Fruit fly (Drosophila melanogaster) whole organism, embryonic: Measurements from ENCODE around the gene CG31952.

Source experiments
- ATbp ChIP-seq: fragments of 200-800 bp; sonication (Bioruptor generic); optimal IDR thresholded peaks from 2 replicates; lab custom pipeline; 2017; ENCODE audit warnings: missing biosample characterization, mild to moderate bottlenecking, missing genetic modification characterization, missing genetic modification reagents
- Abd-B ChIP-seq: fragments of 200-800 bp; sonication (Bioruptor generic); optimal IDR thresholded peaks from 2 replicates; lab custom pipeline; 2018; ENCODE audit warnings: missing biosample characterization, mild to moderate bottlenecking, missing genetic modification characterization, moderate library complexity
- Ada2b ChIP-seq: fragments of 200-800 bp; sonication (Bioruptor generic); IDR thresholded peaks from 2 replicates; pipeline ENCODE4 v1.3.6; 2022; ENCODE audit warnings: missing biosample characterization, missing genetic modification characterization
- Bgb ChIP-seq: fragments of 200-800 bp; sonication (Bioruptor generic); IDR thresholded peaks from 2 replicates; pipeline ENCODE4 v1.3.6; 2022; ENCODE audit warnings: missing biosample characterization, missing genetic modification characterization; ENCODE audit not compliant: partially characterized antibody
- CG10462 ChIP-seq: fragments of 200-800 bp; sonication (Bioruptor generic); optimal IDR thresholded peaks from 2 replicates; lab custom pipeline; 2016; ENCODE audit warnings: missing biosample characterization, missing genetic modification characterization
- CG11723 ChIP-seq: fragments of 200-800 bp; sonication (Bioruptor generic); optimal IDR thresholded peaks from 2 replicates; lab custom pipeline; 2017; ENCODE audit warnings: missing biosample characterization, mild to moderate bottlenecking, missing genetic modification characterization
- CG12236 ChIP-seq: fragments of 200-800 bp; sonication (Bioruptor generic); optimal IDR thresholded peaks from 2 replicates; lab custom pipeline; 2016; ENCODE audit warnings: missing biosample characterization, missing genetic modification characterization
- CG17912 ChIP-seq: fragments of 200-800 bp; sonication (Bioruptor generic); optimal IDR thresholded peaks from 2 replicates; lab custom pipeline; 2018; ENCODE audit warnings: missing biosample characterization, mild to moderate bottlenecking, missing genetic modification characterization
- CG2116 ChIP-seq: fragments of 200-800 bp; sonication (Bioruptor generic); optimal IDR thresholded peaks from 3 replicates; lab custom pipeline; 2018; ENCODE audit warnings: missing biosample characterization, mild to moderate bottlenecking, missing genetic modification characterization
- CG30020 ChIP-seq: fragments of 200-800 bp; optimal IDR thresholded peaks from 2 replicates; lab custom pipeline; 2019; ENCODE audit warnings: missing biosample characterization, mild to moderate bottlenecking, missing genetic modification characterization, moderate library complexity
- CG32767 ChIP-seq: fragments of 200-800 bp; sonication (Bioruptor generic); IDR thresholded peaks from 2 replicates; pipeline ENCODE4 v1.3.6; 2022; ENCODE audit warnings: missing biosample characterization, missing genetic modification characterization
- CG33557 ChIP-seq: fragments of 200-800 bp; sonication (Bioruptor generic); optimal IDR thresholded peaks from 2 replicates; lab custom pipeline; 2019; ENCODE audit warnings: missing biosample characterization, mild to moderate bottlenecking, missing genetic modification characterization, moderate library complexity
- CG3847 ChIP-seq: fragments of 200-800 bp; sonication (Bioruptor generic); IDR thresholded peaks from 2 replicates; pipeline ENCODE4 v1.3.6; 2022; ENCODE audit warnings: missing biosample characterization, missing genetic modification characterization
- CG42726 ChIP-seq: fragments of 200-800 bp; sonication (Bioruptor generic); IDR thresholded peaks from 2 replicates; pipeline ENCODE4 v1.3.6; 2022; ENCODE audit warnings: missing biosample characterization, missing genetic modification characterization; ENCODE audit not compliant: partially characterized antibody
- CG4360 ChIP-seq: fragments of 200-800 bp; sonication (Bioruptor generic); IDR thresholded peaks from 2 replicates; pipeline ENCODE4 v1.3.6; 2022; ENCODE audit warnings: missing biosample characterization, missing genetic modification characterization
- CG5180 ChIP-seq: fragments of 200-800 bp; sonication (Bioruptor generic); optimal IDR thresholded peaks from 3 replicates; lab custom pipeline; 2017; ENCODE audit warnings: missing biosample characterization, missing genetic modification characterization, mild to moderate bottlenecking, moderate library complexity, missing genetic modification reagents
- CG5245 ChIP-seq: fragments of 200-800 bp; sonication (Bioruptor generic); optimal IDR thresholded peaks from 3 replicates; lab custom pipeline; 2016; ENCODE audit warnings: missing biosample characterization, missing genetic modification characterization
- CG6254 ChIP-seq: fragments of 200-800 bp; sonication (Bioruptor generic); optimal IDR thresholded peaks from 3 replicates; lab custom pipeline; 2017; ENCODE audit warnings: mild to moderate bottlenecking, missing biosample characterization, missing genetic modification reagents, missing genetic modification characterization
- CG6791 ChIP-seq: fragments of 200-800 bp; sonication (Bioruptor generic); IDR thresholded peaks from 3 replicates; pipeline ENCODE4 v1.3.6; 2022; ENCODE audit warnings: missing biosample characterization, missing genetic modification characterization; ENCODE audit not compliant: partially characterized antibody
- CG7357 ChIP-seq: fragments of 200-800 bp; sonication (Bioruptor generic); IDR thresholded peaks from 3 replicates; pipeline ENCODE4 v1.3.6; 2022; ENCODE audit warnings: missing biosample characterization, missing genetic modification characterization
- CG7786 ChIP-seq: fragments of 200-800 bp; sonication (Bioruptor generic); optimal IDR thresholded peaks from 2 replicates; lab custom pipeline; 2016; ENCODE audit warnings: missing biosample characterization, missing genetic modification characterization
- CTCF ChIP-seq: fragments of 200-800 bp; sonication (Bioruptor generic); optimal IDR thresholded peaks from 2 replicates; lab custom pipeline; 2017; ENCODE audit warnings: missing biosample characterization, mild to moderate bottlenecking, missing genetic modification characterization, moderate library complexity
- CrebB ChIP-seq: fragments of 200-800 bp; sonication (Bioruptor generic); optimal IDR thresholded peaks from 3 replicates; lab custom pipeline; 2018; ENCODE audit warnings: missing biosample characterization, mild to moderate bottlenecking, missing genetic modification characterization
- H2.0 ChIP-seq: fragments of 200-800 bp; sonication (Bioruptor generic); IDR thresholded peaks from 2 replicates; pipeline ENCODE4 v1.3.6; 2022; ENCODE audit warnings: missing biosample characterization, missing genetic modification characterization
- HLH54F ChIP-seq: fragments of 200-800 bp; sonication (Bioruptor generic); optimal IDR thresholded peaks from 3 replicates; lab custom pipeline; 2016; ENCODE audit warnings: missing biosample characterization, missing genetic modification characterization
- MBD-R2 ChIP-seq: fragments of 200-800 bp; sonication (Bioruptor generic); IDR thresholded peaks from 2 replicates; pipeline ENCODE4 v1.3.6; 2022; ENCODE audit warnings: missing biosample characterization, missing genetic modification characterization
- MESR4 ChIP-seq: fragments of 200-800 bp; sonication (Bioruptor generic); optimal IDR thresholded peaks from 2 replicates; lab custom pipeline; 2018; ENCODE audit warnings: missing biosample characterization, mild to moderate bottlenecking, missing genetic modification characterization, moderate library complexity
- Myb ChIP-seq: fragments of 200-800 bp; sonication (Bioruptor generic); optimal IDR thresholded peaks from 2 replicates; lab custom pipeline; 2016; ENCODE audit warnings: missing biosample characterization, missing genetic modification characterization
- Nf-YB ChIP-seq: fragments of 200-800 bp; sonication (Bioruptor generic); optimal IDR thresholded peaks from 3 replicates; lab custom pipeline; 2019; ENCODE audit warnings: missing biosample characterization, mild to moderate bottlenecking, missing genetic modification characterization, moderate library complexity
- Sin3A ChIP-seq: fragments of >200 bp; optimal IDR thresholded peaks from 2 replicates; lab custom pipeline; 2018
- Six4 ChIP-seq: fragments of 200-800 bp; sonication (Bioruptor generic); optimal IDR thresholded peaks from 2 replicates; lab custom pipeline; 2016; ENCODE audit warnings: missing biosample characterization, missing genetic modification characterization
- Xrp1 ChIP-seq: fragments of 200-800 bp; sonication (Bioruptor generic); IDR thresholded peaks from 2 replicates; pipeline ENCODE4 v1.3.6; 2022; ENCODE audit warnings: missing biosample characterization, missing genetic modification characterization
- abd-A ChIP-seq: fragments of 200-800 bp; sonication (Bioruptor generic); optimal IDR thresholded peaks from 3 replicates; lab custom pipeline; 2019; ENCODE audit warnings: missing biosample characterization, mild to moderate bottlenecking, missing genetic modification characterization, moderate library complexity
- ap ChIP-seq: fragments of 200-800 bp; sonication (Bioruptor generic); IDR thresholded peaks from 2 replicates; pipeline ENCODE4 v1.3.6; 2022; ENCODE audit warnings: missing biosample characterization, missing genetic modification characterization
- chn ChIP-seq: fragments of 200-800 bp; sonication (Bioruptor generic); optimal IDR thresholded peaks from 2 replicates; lab custom pipeline; 2016; ENCODE audit warnings: missing biosample characterization, missing genetic modification characterization
- fd64A ChIP-seq: fragments of 200-800 bp; sonication (Bioruptor generic); optimal IDR thresholded peaks from 3 replicates; lab custom pipeline; 2018; ENCODE audit warnings: missing biosample characterization, mild to moderate bottlenecking, missing genetic modification characterization
- gcm2 ChIP-seq: fragments of 200-800 bp; sonication (Bioruptor generic); optimal IDR thresholded peaks from 2 replicates; lab custom pipeline; 2016; ENCODE audit warnings: missing biosample characterization, missing genetic modification characterization
- gfzf ChIP-seq: fragments of 200-800 bp; sonication (Bioruptor generic); optimal IDR thresholded peaks from 2 replicates; lab custom pipeline; 2016; ENCODE audit warnings: missing biosample characterization, mild to moderate bottlenecking, missing genetic modification characterization, moderate library complexity
- grau ChIP-seq: fragments of 200-800 bp; optimal IDR thresholded peaks from 3 replicates; lab custom pipeline; 2019; ENCODE audit warnings: missing biosample characterization, mild to moderate bottlenecking, missing genetic modification characterization, moderate library complexity
- gsb ChIP-seq: fragments of 200-800 bp; sonication (Bioruptor generic); IDR thresholded peaks from 2 replicates; pipeline ENCODE4 v1.3.6; 2022; ENCODE audit warnings: missing biosample characterization, missing genetic modification characterization
- gsb-n ChIP-seq: fragments of 200-800 bp; sonication (Bioruptor generic); optimal IDR thresholded peaks from 3 replicates; lab custom pipeline; 2018; ENCODE audit warnings: missing biosample characterization, mild to moderate bottlenecking, missing genetic modification characterization
- h ChIP-seq: fragments of >200 bp; optimal IDR thresholded peaks from 2 replicates; lab custom pipeline; 2017
- mld ChIP-seq: fragments of 200-800 bp; sonication (Bioruptor generic); IDR thresholded peaks from 3 replicates; pipeline ENCODE4 v1.3.6; 2022; ENCODE audit warnings: missing biosample characterization, missing genetic modification characterization; ENCODE audit not compliant: partially characterized antibody
- onecut ChIP-seq: fragments of 200-800 bp; sonication (Bioruptor generic); IDR thresholded peaks from 2 replicates; pipeline ENCODE4 v1.3.6; 2022; ENCODE audit warnings: missing biosample characterization, missing genetic modification characterization
- pita ChIP-seq: fragments of 200-800 bp; sonication (Bioruptor generic); optimal IDR thresholded peaks from 2 replicates; lab custom pipeline; 2017; ENCODE audit warnings: missing biosample characterization, mild to moderate bottlenecking, missing genetic modification characterization
- psq ChIP-seq: fragments of 200-800 bp; sonication (Bioruptor generic); optimal IDR thresholded peaks from 2 replicates; lab custom pipeline; 2017; ENCODE audit warnings: missing biosample characterization, missing genetic modification characterization
- rib ChIP-seq: fragments of 200-800 bp; sonication (Bioruptor generic); IDR thresholded peaks from 2 replicates; pipeline ENCODE4 v1.3.6; 2022; ENCODE audit warnings: missing biosample characterization, missing genetic modification characterization
- sens ChIP-seq: fragments of 200-800 bp; sonication (Bioruptor generic); peaks from one replicate; lab custom pipeline; 2016; ENCODE audit warnings: missing biosample characterization, missing genetic modification characterization
- slbo ChIP-seq: fragments of 200-800 bp; sonication (Bioruptor generic); IDR thresholded peaks from 2 replicates; pipeline ENCODE4 v1.3.6; 2022; ENCODE audit warnings: missing biosample characterization, missing genetic modification characterization
- sr ChIP-seq: fragments of 200-800 bp; sonication (Bioruptor generic); IDR thresholded peaks from 3 replicates; pipeline ENCODE4 v1.3.6; 2022; ENCODE audit warnings: missing biosample characterization, missing genetic modification characterization
- tgo ChIP-seq: fragments of 200-800 bp; sonication (Bioruptor generic); IDR thresholded peaks from 3 replicates; pipeline ENCODE4 v1.3.6; 2022; ENCODE audit warnings: missing biosample characterization, missing genetic modification characterization
- unc-4 ChIP-seq: fragments of 200-800 bp; sonication (Bioruptor generic); IDR thresholded peaks from 2 replicates; pipeline ENCODE4 v1.3.6; 2022; ENCODE audit warnings: missing biosample characterization, missing genetic modification characterization; ENCODE audit not compliant: partially characterized antibody
- wdn ChIP-seq: fragments of 200-800 bp; sonication (Bioruptor generic); IDR thresholded peaks from 2 replicates; pipeline ENCODE4 v1.3.6; 2022; ENCODE audit warnings: missing biosample characterization, missing genetic modification characterization

Gene CG31952

dm6 chr2L:3457007-3457406 is 40.5 kb downstream of the CG31952 start, which contains the start of the genes Cog3 and Sec5 (continued):
- TF ChIP-seq fd64A (no peak), pita (GFP tag; lab: Kevin White, UChicago) (no peak), sr (GFP tag; lab: Robert Waterston, UW) (no peak), onecut (GFP tag; lab: Robert Waterston, UW) (no peak; the same call in 1 of the 2 replicates), Myb (no peak), gcm2 (GFP tag; lab: Kevin White, UChicago) (no peak), Six4 (GFP tag; lab: Kevin White, UChicago) (no peak), Xrp1 (peak; percentile 68), CG42726 (GFP tag; lab: Robert Waterston, UW) (no peak), ATbp (no peak), Sin3A (lab: Kevin White, UChicago) (peak; percentile 76), unc-4 (no peak), CG33557 (GFP tag; lab: Kevin White, UChicago) (peak; percentile 56), MBD-R2 (peak; percentile 93), Nf-YB (GFP tag; lab: Kevin White, UChicago) (no peak), Bgb (GFP tag; lab: Robert Waterston, UW) (0 out of 2 replicates have a peak, but pooled peaks have one; percentile 6), grau (tag; lab: Kevin White, UChicago) (peak; percentile 73), CG32767 (GFP tag; lab: Robert Waterston, UW) (no peak), CG6254 (GFP tag; lab: Kevin White, UChicago) (no peak), CG10462 (no peak), Abd-B (peak; percentile 77), gfzf (GFP tag; lab: Kevin White, UChicago) (no peak), CG17912 (GFP tag; lab: Kevin White, UChicago) (peak; percentile 36), chn (GFP tag; lab: Kevin White, UChicago) (peak; percentile 47), CG4360 (GFP tag; lab: Robert Waterston, UW) (no peak), H2.0 (peak; percentile 23; the same call in 1 of the 2 replicates), CG2116 (GFP tag; lab: Kevin White, UChicago) (peak; percentile 62), CG5245 (no peak), wdn (GFP tag; lab: Robert Waterston, UW) (no peak), CG30020 (tag; lab: Kevin White, UChicago) (peak; percentile 45), h (lab: Kevin White, UChicago) (no peak), CG5180 (no peak), abd-A (no peak), CG11723 (no peak), CG7357 (0 out of 3 replicates have a peak, but pooled peaks have one; percentile 45), CTCF (GFP tag; lab: Kevin White, UChicago) (no peak), CG3847 (GFP tag; lab: Robert Waterston, UW) (peak; percentile 85), CrebB (tag; lab: Kevin White, UChicago) (peak; percentile 29), gsb (no peak), CG12236 (GFP tag; lab: Kevin White, UChicago) (no peak), CG7786 (GFP tag; lab: Kevin White, UChicago) (peak; percentile 30), mld (GFP tag; lab: Robert Waterston, UW) (no peak), Ada2b (GFP tag; lab: Robert Waterston, UW) (peak; percentile 23; the same call in 1 of the 2 replicates), slbo (GFP tag; lab: Robert Waterston, UW) (peak; percentile 78), CG6791 (no peak), HLH54F (peak; percentile 62), MESR4 (no peak), psq (GFP tag; lab: Kevin White, UChicago) (peak; percentile 14), tgo (GFP tag; lab: Robert Waterston, UW) (peak; percentile 53; the same call in 1 of the 3 replicates), rib (peak; percentile 60), sens (no peak), gsb-n (tag; lab: Kevin White, UChicago) (no peak), ap (no peak)
